Fruit fly (Drosophila melanogaster) whole organism, wandering third instar larva: ENCODE measurements around the gene mwh.

ENCODE experiments used
- Myc ChIP-seq: fragments of >200 bp; optimal IDR thresholded peaks from 2 replicates; lab custom pipeline; 2017
- N ChIP-seq: fragments of >200 bp; optimal IDR thresholded peaks from 2 replicates; lab custom pipeline; 2018; ENCODE audit warnings: missing biosample characterization, missing external identifiers, missing genetic modification characterization
- Vsx2 ChIP-seq: fragments of 200-300, 225-300 bp; sonication (Bioruptor generic); optimal IDR thresholded peaks from 2 replicates; lab custom pipeline; 2018; ENCODE audit warnings: missing biosample characterization, missing genetic modification characterization; ENCODE audit not compliant: partially characterized antibody
- h ChIP-seq: fragments of 200-800 bp; sonication (Bioruptor generic); optimal IDR thresholded peaks from 3 replicates; lab custom pipeline; 2016; ENCODE audit warnings: missing biosample characterization, mild to moderate bottlenecking, missing genetic modification characterization
- lola ChIP-seq: fragments of >200 bp; optimal IDR thresholded peaks from 2 replicates; lab custom pipeline; 2017; ENCODE audit warnings: missing biosample characterization, missing genetic modification characterization
- rgr ChIP-seq: fragments of 200-800 bp; sonication (Bioruptor generic); optimal IDR thresholded peaks from 3 replicates; lab custom pipeline; 2016; ENCODE audit warnings: missing biosample characterization, mild to moderate bottlenecking, missing genetic modification characterization
- usp ChIP-seq: fragments of >200 bp; optimal IDR thresholded peaks from 2 replicates; lab custom pipeline; 2017; ENCODE audit warnings: missing biosample characterization, missing genetic modification characterization

DNA sequence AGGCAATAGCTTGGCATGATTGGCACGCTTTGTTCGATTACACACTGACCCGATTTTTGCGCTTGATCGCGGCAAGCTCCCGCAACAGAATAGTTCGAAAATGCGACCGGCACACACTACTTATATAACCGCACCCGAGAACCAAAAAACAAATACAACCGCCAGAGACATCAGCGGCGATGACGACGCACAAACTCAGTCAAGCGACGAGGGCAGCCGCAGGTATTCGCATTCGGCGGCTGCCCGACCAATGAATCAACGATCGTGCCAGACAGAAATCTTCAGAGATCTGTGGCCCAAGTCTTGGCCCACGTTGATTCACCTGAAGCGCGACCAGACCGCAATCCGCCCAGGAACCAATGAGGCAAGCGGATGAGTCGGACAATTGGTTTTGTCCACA is 37.6 kb downstream of the mwh start, which contains the start of gene CG9192:
- no peak for TF ChIP-seq lola
- no peak for TF ChIP-seq Vsx2 (GFP tag; lab: Kevin White, UChicago)
- no peak for TF ChIP-seq N (GFP tag; lab: Kevin White, UChicago)
- TF ChIP-seq rgr, result no peak
- TF ChIP-seq usp (GFP tag; lab: Kevin White, UChicago), result no peak
- TF ChIP-seq h (GFP tag; lab: Kevin White, UChicago), result no peak
- no peak for TF ChIP-seq Myc (lab: Kevin White, UChicago)
